4 fruit fly cellular contexts compared by ENCODE assay signal in genomic region chr3L:8974478-8975477, dm6.
A peak's percentile ranks its signal among the peaks of the same experiment; 100 is the strongest.
TF ChIP-seq lines count a peak whose summit lies in the region.

Gene pix (minus strand): TSS chr3L:8974765.
Gene Srp68 (plus strand): TSS chr3L:8975046.

TF ChIP-seq in whole organism, adult, 20 proteins besides CTCF, POLR2A, EP300 and RAD21 (continued from another document):
- TF ChIP-seq ovo (GFP tag; optimal IDR thresholded peaks at IDR 0.05; lab: Kevin White, UChicago) (peak; percentile 74), bab1 (GFP tag; optimal IDR thresholded peaks at IDR 0.05; lab: Kevin White, UChicago) (peak; percentile 54)

TF ChIP-seq in whole organism, embryonic, 481 proteins besides CTCF, POLR2A, EP300 and RAD21 (continued from another document and continues in another):
- TF ChIP-seq Stat92E (GFP tag; optimal IDR thresholded peaks at IDR 0.05; lab: Kevin White, UChicago) (peak in 1 of 3 experiments; percentile 76), C15 (GFP tag; IDR thresholded peaks at IDR 0.05; lab: Robert Waterston, UW) (no peak), CG7745 (tag; optimal IDR thresholded peaks at IDR 0.05; lab: Kevin White, UChicago) (no peak), zen2 (GFP tag; IDR thresholded peaks at IDR 0.05; lab: Robert Waterston, UW; ENCODE audit: partially characterized antibody) (peak; percentile 36; the same call in 1 of the 3 replicates), CG7556 (GFP tag; optimal IDR thresholded peaks at IDR 0.05; lab: Kevin White, UChicago) (peak; percentile 45), Doc2 (GFP tag; IDR thresholded peaks at IDR 0.05; lab: Robert Waterston, UW) (no peak), CG3163 (GFP tag; optimal IDR thresholded peaks at IDR 0.05; lab: Kevin White, UChicago) (peak; percentile 11), CG16779 (GFP tag; IDR thresholded peaks at IDR 0.05; lab: Robert Waterston, UW) (no peak), fd96Cb (tag; optimal IDR thresholded peaks at IDR 0.05; lab: Kevin White, UChicago) (peak; percentile 47), esg (GFP tag; conservative IDR thresholded peaks at IDR 0.05; lab: Robert Waterston, UW) (no peak), Fer1 (GFP tag; optimal IDR thresholded peaks at IDR 0.05; lab: Kevin White, UChicago) (peak; percentile 44), CG14965 (GFP tag; optimal IDR thresholded peaks at IDR 0.05; lab: Kevin White, UChicago; ENCODE audit: borderline replicate concordance) (no peak), NK7.1 (GFP tag; optimal IDR thresholded peaks at IDR 0.05; lab: Kevin White, UChicago) (no peak), repo (GFP tag; optimal IDR thresholded peaks at IDR 0.05; lab: Kevin White, UChicago) (no peak), CG10462 (GFP tag; optimal IDR thresholded peaks at IDR 0.05; lab: Kevin White, UChicago) (peak; percentile 17), CG13894 (tag; optimal IDR thresholded peaks at IDR 0.05; lab: Kevin White, UChicago) (no peak), Gug (GFP tag; IDR thresholded peaks at IDR 0.05; lab: Robert Waterston, UW) (no peak), CG11085 (GFP tag; IDR thresholded peaks at IDR 0.05; lab: Robert Waterston, UW) (no peak), GATAe (GFP tag; conservative IDR thresholded peaks at IDR 0.05; lab: Robert Waterston, UW) (no peak), CG17912 (GFP tag; optimal IDR thresholded peaks at IDR 0.05; lab: Kevin White, UChicago) (peak; percentile 26), CG11696 (GFP tag; IDR thresholded peaks at IDR 0.05; lab: Robert Waterston, UW) (no peak), odd (GFP tag; optimal IDR thresholded peaks at IDR 0.05; lab: Kevin White, UChicago) (no peak), usp (GFP tag; optimal IDR thresholded peaks at IDR 0.05; lab: Kevin White, UChicago) (no peak), prd (optimal IDR thresholded peaks at IDR 0.05; lab: Kevin White, UChicago) (no peak), prd (GFP tag; IDR thresholded peaks at IDR 0.05; lab: Robert Waterston, UW) (peak; percentile 49), gsb (GFP tag; IDR thresholded peaks at IDR 0.05; lab: Robert Waterston, UW) (no peak), CG3838 (GFP tag; optimal IDR thresholded peaks at IDR 0.05; lab: Kevin White, UChicago) (no peak), CG12391 (tag; optimal IDR thresholded peaks at IDR 0.05; lab: Kevin White, UChicago) (peak; percentile 83), Hr51 (GFP tag; optimal IDR thresholded peaks at IDR 0.05; lab: Kevin White, UChicago) (peak in 1 of 2 experiments; percentile 14), CG12769 (tag; optimal IDR thresholded peaks at IDR 0.05; lab: Kevin White, UChicago) (no peak), h (optimal IDR thresholded peaks at IDR 0.05; lab: Kevin White, UChicago) (no peak), CG18619 (GFP tag; optimal IDR thresholded peaks at IDR 0.05; lab: Kevin White, UChicago) (peak; percentile 50), Ets97D (GFP tag; optimal IDR thresholded peaks at IDR 0.05; lab: Kevin White, UChicago) (peak; percentile 41), CG15479 (GFP tag; optimal IDR thresholded peaks at IDR 0.05; lab: Kevin White, UChicago) (no peak), CG10979 (tag; optimal IDR thresholded peaks at IDR 0.05; lab: Kevin White, UChicago) (peak; percentile 42), CG13624 (GFP tag; optimal IDR thresholded peaks at IDR 0.05; lab: Kevin White, UChicago) (peak; percentile 63), CG8281 (tag; optimal IDR thresholded peaks at IDR 0.05; lab: Kevin White, UChicago) (no peak), dm (GFP tag; optimal IDR thresholded peaks at IDR 0.05; lab: Kevin White, UChicago) (peak; percentile 81), trh (GFP tag; optimal IDR thresholded peaks at IDR 0.05; lab: Kevin White, UChicago) (no peak), CG17328 (GFP tag; IDR thresholded peaks at IDR 0.05; lab: Robert Waterston, UW) (no peak), mirr (GFP tag; optimal IDR thresholded peaks at IDR 0.05; lab: Kevin White, UChicago) (no peak), zfh2 (GFP tag; optimal IDR thresholded peaks at IDR 0.05; lab: Kevin White, UChicago) (peak; percentile 55), yki (optimal IDR thresholded peaks at IDR 0.05; lab: Kevin White, UChicago) (no peak), CG31365 (tag; optimal IDR thresholded peaks at IDR 0.05; lab: Kevin White, UChicago) (no peak)

TF ChIP-seq in whole organism, prepupa, 60 proteins besides CTCF, POLR2A, EP300 and RAD21 (continued from another document):
- TF ChIP-seq Ets21C (GFP tag; optimal IDR thresholded peaks at IDR 0.05; lab: Kevin White, UChicago) (no peak), CG6792 (GFP tag; optimal IDR thresholded peaks at IDR 0.05; lab: Kevin White, UChicago) (no peak), fd85E (GFP tag; optimal IDR thresholded peaks at IDR 0.05; lab: Kevin White, UChicago) (no peak), CG8632 (GFP tag; optimal IDR thresholded peaks at IDR 0.05; lab: Kevin White, UChicago) (no peak), Smox (GFP tag; optimal IDR thresholded peaks at IDR 0.05; lab: Kevin White, UChicago) (no peak), Hr39 (GFP tag; optimal IDR thresholded peaks at IDR 0.05; lab: Kevin White, UChicago) (peak; percentile 15), Blimp-1 (GFP tag; optimal IDR thresholded peaks at IDR 0.05; lab: Kevin White, UChicago) (peak; percentile 84), Lpt (GFP tag; optimal IDR thresholded peaks at IDR 0.05; lab: Kevin White, UChicago) (no peak), CG8119 (GFP tag; IDR thresholded peaks at IDR 0.05; lab: Robert Waterston, UW) (no peak), ss (GFP tag; optimal IDR thresholded peaks at IDR 0.05; lab: Kevin White, UChicago) (peak in 1 of 2 experiments; percentile 17), CG8319 (GFP tag; optimal IDR thresholded peaks at IDR 0.05; lab: Kevin White, UChicago) (no peak), dsx (GFP tag; optimal IDR thresholded peaks at IDR 0.05; lab: Kevin White, UChicago; ENCODE audit: poor library complexity, severe bottlenecking) (no peak), CG11294 (GFP tag; IDR thresholded peaks at IDR 0.05; lab: Robert Waterston, UW) (no peak), CG31627 (GFP tag; optimal IDR thresholded peaks at IDR 0.05; lab: Kevin White, UChicago) (peak; percentile 70), salr (GFP tag; optimal IDR thresholded peaks at IDR 0.05; lab: Kevin White, UChicago) (no peak), eg (GFP tag; IDR thresholded peaks at IDR 0.05; lab: Robert Waterston, UW) (no peak), CG34406 (GFP tag; optimal IDR thresholded peaks at IDR 0.05; lab: Kevin White, UChicago) (peak; percentile 5), cyc (GFP tag; optimal IDR thresholded peaks at IDR 0.05; lab: Kevin White, UChicago) (peak; percentile 53), CG3032 (tag; optimal IDR thresholded peaks at IDR 0.05; lab: Kevin White, UChicago) (peak; percentile 69), fd59A (GFP tag; optimal IDR thresholded peaks at IDR 0.05; lab: Kevin White, UChicago) (peak; percentile 23), CG7368 (GFP tag; optimal IDR thresholded peaks at IDR 0.05; lab: Kevin White, UChicago) (no peak), Eip78C (GFP tag; lab: Kevin White, UChicago) (no peak), Sox14 (GFP tag; optimal IDR thresholded peaks at IDR 0.05; lab: Kevin White, UChicago) (peak; percentile 66), net (GFP tag; optimal IDR thresholded peaks at IDR 0.05; lab: Kevin White, UChicago) (peak; percentile 12), CG16779 (tag; optimal IDR thresholded peaks at IDR 0.05; lab: Kevin White, UChicago) (no peak), CG10669 (GFP tag; optimal IDR thresholded peaks at IDR 0.05; lab: Kevin White, UChicago) (no peak), CG11762 (GFP tag; optimal IDR thresholded peaks at IDR 0.05; lab: Kevin White, UChicago; ENCODE audit: insufficient read depth) (no peak), CG11902 (GFP tag; optimal IDR thresholded peaks at IDR 0.05; lab: Kevin White, UChicago) (peak; percentile 48), esn (GFP tag; optimal IDR thresholded peaks at IDR 0.05; lab: Kevin White, UChicago) (peak; percentile 83), OdsH (GFP tag; optimal IDR thresholded peaks at IDR 0.05; lab: Kevin White, UChicago) (no peak), svp (GFP tag; lab: Kevin White, UChicago) (peak; percentile 90), Met (GFP tag; optimal IDR thresholded peaks at IDR 0.05; lab: Kevin White, UChicago) (no peak)

TF ChIP-seq in whole organism, wandering third instar larva, 38 proteins besides CTCF, POLR2A, EP300 and RAD21 (continued from another document):
- peak; percentile 70 for TF ChIP-seq ey (GFP tag; optimal IDR thresholded peaks at IDR 0.05; lab: Kevin White, UChicago)
- TF ChIP-seq Hr78 (GFP tag; optimal IDR thresholded peaks at IDR 0.05; lab: Kevin White, UChicago): no peak
- TF ChIP-seq br (GFP tag; optimal IDR thresholded peaks at IDR 0.05; lab: Kevin White, UChicago): no peak
- TF ChIP-seq Rel (GFP tag; optimal IDR thresholded peaks at IDR 0.05; lab: Kevin White, UChicago): no peak
- peak; percentile 25 for TF ChIP-seq Rel (tag; optimal IDR thresholded peaks at IDR 0.05; lab: Kevin White, UChicago)
- TF ChIP-seq N (GFP tag; optimal IDR thresholded peaks at IDR 0.05; lab: Kevin White, UChicago): no peak
- peak; percentile 74 for TF ChIP-seq Sp1 (GFP tag; optimal IDR thresholded peaks at IDR 0.05; lab: Kevin White, UChicago)
- no peak for TF ChIP-seq Hnf4 (GFP tag; optimal IDR thresholded peaks at IDR 0.05; lab: Kevin White, UChicago)
- TF ChIP-seq Dfd (GFP tag; optimal IDR thresholded peaks at IDR 0.05; lab: Kevin White, UChicago): no peak
- TF ChIP-seq Hr83 (GFP tag; optimal IDR thresholded peaks at IDR 0.05; lab: Kevin White, UChicago; ENCODE audit: poor library complexity, severe bottlenecking): peak; percentile 0
- no peak for TF ChIP-seq Abd-B (GFP tag; optimal IDR thresholded peaks at IDR 0.05; lab: Kevin White, UChicago)
- peak; percentile 44 for TF ChIP-seq woc (GFP tag; optimal IDR thresholded peaks at IDR 0.05; lab: Kevin White, UChicago)
- peak; percentile 80 for TF ChIP-seq HLH106 (tag; optimal IDR thresholded peaks at IDR 0.05; lab: Kevin White, UChicago)
- no peak for TF ChIP-seq Myc (optimal IDR thresholded peaks at IDR 0.05; lab: Kevin White, UChicago)
- peak; percentile 54 for TF ChIP-seq CG9705 (GFP tag; optimal IDR thresholded peaks at IDR 0.05; lab: Kevin White, UChicago)
- TF ChIP-seq tai (GFP tag; optimal IDR thresholded peaks at IDR 0.05; lab: Kevin White, UChicago): no peak
